Worm (Caenorhabditis elegans): ENCODE measurements around the gene citk-2.

DNA sequence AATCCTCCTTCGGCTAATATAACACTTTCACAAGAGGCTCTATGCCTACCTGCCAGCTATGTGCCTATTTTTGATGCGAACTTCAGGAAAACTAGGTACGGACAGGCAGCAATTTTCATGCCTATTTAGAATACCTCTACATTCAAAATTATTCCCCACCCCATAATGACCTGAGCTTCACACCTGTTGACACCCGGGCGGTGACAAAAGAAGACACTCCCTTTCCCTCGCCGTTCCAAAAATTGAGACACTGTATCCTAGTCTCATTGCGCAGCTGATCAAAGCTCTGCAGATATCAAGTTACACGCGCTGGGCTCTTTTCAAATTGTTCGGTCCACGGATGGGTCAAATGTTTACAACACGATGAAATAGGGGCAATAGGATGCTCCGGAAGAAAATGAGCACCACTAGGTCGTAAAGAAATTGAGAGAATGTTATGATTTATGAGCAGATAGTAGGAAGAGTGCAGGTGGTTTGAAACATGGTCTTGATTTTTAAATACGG lies 24.8 kb upstream of the citk-2 start:
- no peak for TF ChIP-seq snpc-4 (GFP tag; optimal IDR thresholded peaks at IDR 0.05)
- no peak for TF ChIP-seq snpc-4 (tag; optimal IDR thresholded peaks at IDR 0.05)
- no peak for TF ChIP-seq lsl-1 (GFP tag; optimal IDR thresholded peaks at IDR 0.05)
- TF ChIP-seq nhr-80 (tag; optimal IDR thresholded peaks at IDR 0.05) = no peak
- TF ChIP-seq rpc-1 (optimal IDR thresholded peaks at IDR 0.05) = no peak
- TF ChIP-seq rpc-1 (tag; optimal IDR thresholded peaks at IDR 0.05) = no peak
- no peak for TF ChIP-seq pha-4 (tag; optimal IDR thresholded peaks at IDR 0.05)
- TF ChIP-seq him-1 (tag; optimal IDR thresholded peaks at IDR 0.05) = no peak

Measured in whole organism, young adult.